Worm (Caenorhabditis elegans) whole organism, late embryonic: Measurements from ENCODE around the gene M153.5.

ENCODE experiments used
- ahr-1 ChIP-seq: sonication (generic microtip); optimal IDR thresholded peaks from 2 replicates; lab custom pipeline; 2016; ENCODE audit warnings: missing genetic modification characterization, missing compliant biosample characterization
- elt-4 ChIP-seq: sonication (generic microtip); optimal IDR thresholded peaks from 2 replicates; lab custom pipeline; 2016; ENCODE audit warnings: missing genetic modification characterization, missing compliant biosample characterization

- TF ChIP-seq ahr-1 (no peak), elt-4 (no peak)
Measured at ce11 chrX:12172482-12173134, 28.8 kb downstream of the M153.5 start.
